Fruit fly (Drosophila melanogaster) whole organism, wandering third instar larva: Measurements from ENCODE around the gene CG3942.
A peak's percentile ranks its signal among the peaks of the same experiment; 100 is the strongest.

ENCODE experiments used
- Abd-B ChIP-seq: fragments of >200 bp; optimal IDR thresholded peaks from 2 replicates; lab custom pipeline; 2017; ENCODE audit warnings: missing biosample characterization, missing genetic modification characterization
- CrebA ChIP-seq: fragments of 200-800 bp; sonication (Bioruptor generic); optimal IDR thresholded peaks from 2 replicates; lab custom pipeline; 2016; ENCODE audit warnings: missing biosample characterization, mild to moderate bottlenecking, missing genetic modification characterization, borderline replicate concordance
- Dfd ChIP-seq: fragments of >200 bp; optimal IDR thresholded peaks from 2 replicates; lab custom pipeline; 2017; ENCODE audit warnings: missing biosample characterization, missing genetic modification characterization
- Dif ChIP-seq: fragments of 200-275, 200-300 bp; sonication (Bioruptor generic); optimal IDR thresholded peaks from 2 replicates; lab custom pipeline; 2018; ENCODE audit warnings: missing biosample characterization, missing genetic modification characterization; ENCODE audit not compliant: partially characterized antibody
- GATAd ChIP-seq: sonication (Bioruptor generic); optimal IDR thresholded peaks from 2 replicates; lab custom pipeline; 2016; ENCODE audit warnings: missing biosample characterization, missing genetic modification characterization
- HLH106 ChIP-seq: fragments of 200-800 bp; optimal IDR thresholded peaks from 3 replicates; lab custom pipeline; 2019; ENCODE audit warnings: missing biosample characterization, mild to moderate bottlenecking, missing genetic modification characterization, moderate library complexity
- Hnf4 ChIP-seq: fragments of 200-800 bp; sonication (Bioruptor generic); optimal IDR thresholded peaks from 2 replicates; lab custom pipeline; 2016; ENCODE audit warnings: missing biosample characterization, mild to moderate bottlenecking, missing genetic modification characterization
- Hr83 ChIP-seq: fragments of 200-300 bp; sonication (Bioruptor generic); optimal IDR thresholded peaks from 2 replicates; lab custom pipeline; 2016; ENCODE audit warnings: missing biosample characterization, mild to moderate bottlenecking, missing genetic modification characterization, moderate library complexity; ENCODE audit not compliant: poor library complexity, severe bottlenecking
- Jra ChIP-seq: sonication (Bioruptor generic); optimal IDR thresholded peaks from 2 replicates; lab custom pipeline; 2016; ENCODE audit warnings: missing biosample characterization, missing genetic modification characterization
- Mio ChIP-seq: sonication (Bioruptor generic); optimal IDR thresholded peaks from 2 replicates; lab custom pipeline; 2016; ENCODE audit warnings: missing biosample characterization, missing genetic modification characterization
- Myc ChIP-seq: fragments of >200 bp; optimal IDR thresholded peaks from 2 replicates; lab custom pipeline; 2017
- N ChIP-seq: fragments of >200 bp; optimal IDR thresholded peaks from 2 replicates; lab custom pipeline; 2018; ENCODE audit warnings: missing biosample characterization, missing external identifiers, missing genetic modification characterization
- OdsH ChIP-seq: fragments of 200-800 bp; sonication (Bioruptor generic); optimal IDR thresholded peaks from 2 replicates; lab custom pipeline; 2016; ENCODE audit warnings: missing biosample characterization, mild to moderate bottlenecking, missing genetic modification characterization
- Rel ChIP-seq, 2 experiments: fragments of 200-800 bp; sonication (Bioruptor generic) in 1 of 2; optimal IDR thresholded peaks; 2 replicates in 1 of 2; 3 replicates in 1 of 2; lab custom pipeline; 2016 to 2019; ENCODE audit warnings: mild to moderate bottlenecking in 2 of 2, missing biosample characterization in 2 of 2, missing genetic modification characterization in 2 of 2, moderate library complexity in 1 of 2
- Sp1 ChIP-seq: fragments of 200-800 bp; sonication (Bioruptor generic); optimal IDR thresholded peaks from 3 replicates; lab custom pipeline; 2019; ENCODE audit warnings: missing biosample characterization, mild to moderate bottlenecking, missing genetic modification characterization, moderate library complexity
- Vsx2 ChIP-seq: fragments of 200-300, 225-300 bp; sonication (Bioruptor generic); optimal IDR thresholded peaks from 2 replicates; lab custom pipeline; 2018; ENCODE audit warnings: missing biosample characterization, missing genetic modification characterization; ENCODE audit not compliant: partially characterized antibody
- brk ChIP-seq: fragments of 200-800 bp; sonication (Bioruptor generic); optimal IDR thresholded peaks from 2 replicates; lab custom pipeline; 2016; ENCODE audit warnings: missing biosample characterization, mild to moderate bottlenecking, missing genetic modification characterization
- dl ChIP-seq, 2 experiments: fragments of 175-275, 200-275 bp in 1 of 2; fragments of 200-275 bp in 1 of 2; sonication (Bioruptor generic); optimal IDR thresholded peaks; lab custom pipeline; 2018; ENCODE audit warnings: mild to moderate bottlenecking in 2 of 2, missing biosample characterization in 2 of 2, missing genetic modification characterization in 2 of 2, moderate library complexity in 2 of 2; ENCODE audit not compliant: partially characterized antibody in 2 of 2, insufficient read depth in 1 of 2
- dsf ChIP-seq: sonication (Bioruptor generic); optimal IDR thresholded peaks from 2 replicates; lab custom pipeline; 2016; ENCODE audit warnings: missing biosample characterization, missing genetic modification characterization, borderline replicate concordance
- ey ChIP-seq: fragments of 200-800 bp; sonication (Bioruptor generic); optimal IDR thresholded peaks from 2 replicates; lab custom pipeline; 2016; ENCODE audit warnings: missing biosample characterization, missing genetic modification characterization
- foxo ChIP-seq, 2 experiments: fragments of 200-800 bp; sonication (Bioruptor generic); optimal IDR thresholded peaks; 2 replicates in 1 of 2; 3 replicates in 1 of 2; lab custom pipeline; 2016 to 2017; ENCODE audit warnings: missing biosample characterization in 2 of 2, missing genetic modification characterization in 2 of 2
- fru ChIP-seq: fragments of 200-800 bp; sonication (Bioruptor generic); optimal IDR thresholded peaks from 3 replicates; lab custom pipeline; 2016; ENCODE audit warnings: missing biosample characterization, mild to moderate bottlenecking, missing genetic modification characterization
- h ChIP-seq: fragments of 200-800 bp; sonication (Bioruptor generic); optimal IDR thresholded peaks from 3 replicates; lab custom pipeline; 2016; ENCODE audit warnings: missing biosample characterization, mild to moderate bottlenecking, missing genetic modification characterization
- jim ChIP-seq: fragments of 175-275, 200-325 bp; sonication (Bioruptor generic); optimal IDR thresholded peaks from 2 replicates; lab custom pipeline; 2016; ENCODE audit warnings: missing biosample characterization, mild to moderate bottlenecking, missing genetic modification characterization
- lola ChIP-seq: fragments of >200 bp; optimal IDR thresholded peaks from 2 replicates; lab custom pipeline; 2017; ENCODE audit warnings: missing biosample characterization, missing genetic modification characterization
- pan ChIP-seq: fragments of >200 bp; optimal IDR thresholded peaks from 2 replicates; lab custom pipeline; 2017
- rgr ChIP-seq: fragments of 200-800 bp; sonication (Bioruptor generic); optimal IDR thresholded peaks from 3 replicates; lab custom pipeline; 2016; ENCODE audit warnings: missing biosample characterization, mild to moderate bottlenecking, missing genetic modification characterization
- sv ChIP-seq: fragments of 200-800 bp; sonication (Bioruptor generic); optimal IDR thresholded peaks from 3 replicates; lab custom pipeline; 2016; ENCODE audit warnings: missing biosample characterization, missing genetic modification characterization
- tai ChIP-seq: sonication (Bioruptor generic); optimal IDR thresholded peaks from 2 replicates; lab custom pipeline; 2016; ENCODE audit warnings: missing biosample characterization, missing genetic modification characterization
- usp ChIP-seq: fragments of >200 bp; optimal IDR thresholded peaks from 2 replicates; lab custom pipeline; 2017; ENCODE audit warnings: missing biosample characterization, missing genetic modification characterization
- woc ChIP-seq: sonication (Bioruptor generic); optimal IDR thresholded peaks from 2 replicates; lab custom pipeline; 2016; ENCODE audit warnings: missing biosample characterization, mild to moderate bottlenecking, missing genetic modification characterization

Gene CG3942

DNA sequence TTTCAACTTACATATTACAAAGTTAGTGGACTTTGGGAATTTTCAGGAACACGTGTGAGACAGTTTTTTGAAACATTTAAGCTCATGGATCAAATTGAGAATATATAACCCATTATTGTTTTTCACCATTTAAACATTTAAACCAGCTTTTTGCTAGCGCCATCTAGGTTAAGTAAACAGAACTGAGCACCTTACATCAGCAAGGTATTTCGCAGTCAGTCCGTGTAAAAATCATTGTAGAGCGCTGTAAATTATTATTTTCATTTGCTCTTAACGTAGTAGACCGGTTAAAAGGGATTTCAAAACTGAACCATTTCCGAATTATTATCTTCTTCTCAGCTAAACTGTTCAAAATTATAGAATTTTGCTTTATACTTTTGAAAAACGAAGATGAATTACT, 31.9 kb upstream of the CG3942 start, which contains the start of gene Rsbp15:
TSS of gene Rsbp15 (plus strand) at position 295 of the 400 bp plus-strand sequence.
- no peak for TF ChIP-seq lola
- TF ChIP-seq Myc (lab: Kevin White, UChicago) = peak; percentile 48
- no peak for TF ChIP-seq Rel (GFP tag; optimal IDR thresholded peaks at IDR 0.05; lab: Kevin White, UChicago)
- no peak for TF ChIP-seq Rel (tag; optimal IDR thresholded peaks at IDR 0.05; lab: Kevin White, UChicago)
- TF ChIP-seq brk (GFP tag; lab: Kevin White, UChicago) = no peak
- no peak for TF ChIP-seq CrebA (GFP tag; lab: Kevin White, UChicago)
- no peak for TF ChIP-seq pan (lab: Kevin White, UChicago)

DNA sequence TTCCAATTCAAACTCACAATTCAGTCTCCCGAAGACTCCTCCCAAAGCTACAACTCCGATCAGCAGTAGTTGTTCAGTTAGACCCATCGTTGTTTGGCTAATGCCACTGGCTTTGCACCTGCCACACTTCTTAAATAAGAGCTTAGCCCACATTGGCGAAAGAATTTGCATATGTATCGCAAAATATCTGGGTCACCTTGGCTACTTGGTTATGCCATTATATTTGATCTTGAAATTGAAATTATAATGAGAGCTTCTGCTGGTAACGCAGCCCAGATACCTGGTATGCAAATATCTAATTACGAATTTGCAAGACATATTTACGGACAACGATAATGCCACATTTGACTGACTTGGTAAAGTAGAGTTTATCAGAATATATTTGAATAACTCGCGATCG, 29.1 kb upstream of the CG3942 start, which contains the start of gene CG17404:
TSS of gene CG17404 (minus strand) at position 101 of the 400 bp plus-strand sequence.
- TF ChIP-seq Myc (lab: Kevin White, UChicago) (no peak), fru (GFP tag; lab: Kevin White, UChicago) (no peak), foxo (GFP tag; optimal IDR thresholded peaks at IDR 0.05; lab: Kevin White, UChicago) (no peak), Mio (no peak), Hr83 (GFP tag; lab: Kevin White, UChicago) (no peak), Dfd (GFP tag; lab: Kevin White, UChicago) (no peak), ey (GFP tag; lab: Kevin White, UChicago) (no peak), lola (no peak), h (GFP tag; lab: Kevin White, UChicago) (no peak), brk (GFP tag; lab: Kevin White, UChicago) (no peak), Vsx2 (no peak), Dif (GFP tag; lab: Kevin White, UChicago) (no peak), N (GFP tag; lab: Kevin White, UChicago) (no peak), jim (GFP tag; lab: Kevin White, UChicago) (no peak), GATAd (no peak)

DNA sequence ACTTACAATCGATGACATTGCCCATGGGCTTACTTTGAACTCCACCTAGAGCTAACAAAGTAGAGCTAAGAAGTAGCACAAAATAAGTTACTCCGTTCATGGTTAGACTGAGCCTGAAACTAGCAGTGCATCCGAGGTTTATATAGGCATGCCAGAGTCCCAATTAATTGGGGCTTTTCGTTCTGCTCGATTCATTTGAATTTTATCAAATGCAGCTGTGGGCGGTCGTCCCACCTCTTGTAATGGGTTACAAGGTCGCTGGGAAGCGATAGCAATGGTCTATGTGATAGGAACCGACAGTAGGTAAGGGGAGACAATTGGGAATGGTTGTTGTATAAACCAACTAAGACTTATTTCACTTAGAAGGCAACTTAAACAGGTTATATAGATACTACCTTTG, 27.7 kb upstream of the CG3942 start, which contains the start of gene CG12256:
TSS of gene CG12256 (minus strand) at position 101 of the 400 bp plus-strand sequence.
- TF ChIP-seq rgr (GFP tag; lab: Kevin White, UChicago) (no peak), ey (GFP tag; lab: Kevin White, UChicago) (no peak), Jra (no peak), brk (GFP tag; lab: Kevin White, UChicago) (no peak), pan (lab: Kevin White, UChicago) (no peak), Myc (lab: Kevin White, UChicago) (no peak), Hnf4 (GFP tag; lab: Kevin White, UChicago) (no peak), jim (GFP tag; lab: Kevin White, UChicago) (no peak), N (GFP tag; lab: Kevin White, UChicago) (no peak), woc (GFP tag; lab: Kevin White, UChicago) (no peak)

DNA sequence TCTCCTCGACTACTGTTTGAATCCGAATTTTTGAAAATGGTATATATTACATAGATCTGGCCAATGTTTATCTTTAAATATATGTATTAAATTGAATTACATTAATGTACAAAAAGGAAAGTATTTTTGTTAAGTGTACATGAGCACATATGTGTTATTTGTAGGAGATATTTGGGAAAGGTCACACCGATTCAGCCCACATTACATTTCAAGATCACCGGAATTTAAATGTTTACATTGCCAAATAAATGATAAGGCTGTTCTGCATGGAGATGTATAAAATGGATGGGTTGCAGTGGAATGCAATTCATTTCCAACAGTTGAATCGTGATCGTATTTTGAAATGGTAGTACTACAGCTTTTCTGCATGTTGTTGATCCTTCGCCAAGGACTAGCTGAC, 24.9 kb upstream of the CG3942 start, which contains the start of gene CG3916:
TSS of gene CG3916 (plus strand) at position 301 of the 400 bp plus-strand sequence.
- TF ChIP-seq tai (GFP tag; lab: Kevin White, UChicago) = no peak
- no peak for TF ChIP-seq CrebA (GFP tag; lab: Kevin White, UChicago)

DNA sequence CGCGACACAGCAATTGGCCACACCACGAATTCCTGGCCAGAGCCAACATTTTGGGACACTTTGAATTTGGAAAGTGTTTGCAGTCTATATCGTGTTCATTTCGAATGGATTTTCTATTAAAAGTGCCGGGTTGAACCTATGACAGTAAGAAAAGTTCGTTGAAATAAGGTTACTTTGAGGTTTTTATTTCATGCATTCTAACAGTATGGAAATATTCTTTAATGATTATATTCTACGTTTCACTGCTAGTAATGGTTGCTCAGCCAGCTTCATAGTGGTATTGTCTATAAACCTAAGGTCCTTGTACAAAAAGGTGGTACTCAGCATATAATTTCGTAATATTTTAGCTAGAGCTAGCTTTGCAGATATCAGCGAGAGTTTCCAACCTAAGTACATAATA, 21.4 kb upstream of the CG3942 start, which contains the start of gene Pglym87:
TSS of gene Pglym87 (minus strand) at position 101 of the 400 bp plus-strand sequence.
- TF ChIP-seq OdsH (GFP tag; lab: Kevin White, UChicago) (no peak), h (GFP tag; lab: Kevin White, UChicago) (no peak), Jra (no peak), tai (GFP tag; lab: Kevin White, UChicago) (no peak), Abd-B (GFP tag; lab: Kevin White, UChicago) (no peak), brk (GFP tag; lab: Kevin White, UChicago) (no peak), fru (GFP tag; lab: Kevin White, UChicago) (no peak), rgr (GFP tag; lab: Kevin White, UChicago) (no peak)

DNA sequence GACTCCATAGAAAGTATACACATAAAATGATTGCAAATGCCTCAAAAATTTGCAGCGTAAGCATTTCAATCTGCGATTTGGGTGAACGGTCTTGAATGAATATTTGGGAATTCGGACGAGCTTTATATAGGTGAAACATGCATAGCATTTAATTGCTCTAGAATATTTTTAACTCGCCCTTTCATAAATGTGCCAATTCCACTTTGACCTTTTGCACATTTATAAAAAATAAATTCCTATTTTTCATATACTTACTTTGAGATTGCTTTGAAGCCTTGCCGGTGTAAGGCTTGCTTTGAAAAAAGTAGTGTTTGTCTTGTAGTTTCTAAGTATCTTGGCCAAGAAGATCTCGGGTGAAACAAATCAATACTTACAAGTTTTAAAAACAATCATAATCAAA, 19.4 kb upstream of the CG3942 start, which contains the start of gene Cyp313a5:
TSS of gene Cyp313a5 (minus strand) at position 101 of the 400 bp plus-strand sequence.
- TF ChIP-seq lola (no peak), Dfd (GFP tag; lab: Kevin White, UChicago) (no peak), HLH106 (tag; lab: Kevin White, UChicago) (no peak), dl (GFP tag; optimal IDR thresholded peaks at IDR 0.05; lab: Kevin White, UChicago; ENCODE audit: insufficient read depth in 1 of 2, partially characterized antibody in 2 of 2) (no peak), usp (GFP tag; lab: Kevin White, UChicago) (no peak), dsf (GFP tag; lab: Kevin White, UChicago) (no peak), Vsx2 (no peak), Sp1 (GFP tag; lab: Kevin White, UChicago) (no peak), Mio (no peak), sv (GFP tag; lab: Kevin White, UChicago) (no peak), N (GFP tag; lab: Kevin White, UChicago) (no peak), jim (GFP tag; lab: Kevin White, UChicago) (no peak), brk (GFP tag; lab: Kevin White, UChicago) (no peak), h (GFP tag; lab: Kevin White, UChicago) (no peak), fru (GFP tag; lab: Kevin White, UChicago) (no peak)
- TF ChIP-seq, all 38 proteins: peak for 0
